Fruit fly (Drosophila melanogaster): ENCODE measurements around the gene CG2202.

CG2202 gene

dm6 chrX:10805651-10806191 is 42.8 kb upstream of the CG2202 start (continued):
- TF ChIP-seq dm (GFP tag; optimal IDR thresholded peaks at IDR 0.05) (peak; percentile 65), Doc3 (GFP tag; IDR thresholded peaks at IDR 0.05; ENCODE audit: partially characterized antibody) (peak; percentile 42; the same call in 1 of the 3 replicates), CG12071 (GFP tag; optimal IDR thresholded peaks at IDR 0.05) (no peak), Atf3 (GFP tag; optimal IDR thresholded peaks at IDR 0.05) (no peak), HLH4C (GFP tag; IDR thresholded peaks at IDR 0.05; ENCODE audit: partially characterized antibody) (0 out of 3 replicates have a peak, but pooled peaks have one; percentile 33), CG6272 (GFP tag; IDR thresholded peaks at IDR 0.05) (no peak), ara (GFP tag; IDR thresholded peaks at IDR 0.05) (no peak), Ets97D (GFP tag; optimal IDR thresholded peaks at IDR 0.05) (peak; percentile 3), Dp (GFP tag; optimal IDR thresholded peaks at IDR 0.05) (peak; percentile 50), CG16813 (GFP tag; IDR thresholded peaks at IDR 0.05; ENCODE audit: partially characterized antibody) (peak; percentile 61), ato (GFP tag; IDR thresholded peaks at IDR 0.05; ENCODE audit: partially characterized antibody) (0 out of 2 replicates have a peak, but pooled peaks have one; percentile 20), Kr (GFP tag; optimal IDR thresholded peaks at IDR 0.05) (no peak), Dfd (GFP tag; optimal IDR thresholded peaks at IDR 0.05) (no peak), CG17385 (GFP tag; optimal IDR thresholded peaks at IDR 0.05) (peak; percentile 36), fd102C (GFP tag; optimal IDR thresholded peaks at IDR 0.05) (no peak), Sox102F (GFP tag; optimal IDR thresholded peaks at IDR 0.05) (no peak), vnd (GFP tag; IDR thresholded peaks at IDR 0.05; ENCODE audit: partially characterized antibody) (no peak), CG17912 (GFP tag; optimal IDR thresholded peaks at IDR 0.05) (no peak), H15 (GFP tag; IDR thresholded peaks at IDR 0.05) (no peak), Elba2 (GFP tag; optimal IDR thresholded peaks at IDR 0.05) (no peak), lmd (GFP tag; IDR thresholded peaks at IDR 0.05) (no peak), CG10959 (GFP tag; IDR thresholded peaks at IDR 0.05) (no peak), CG7271 (tag; optimal IDR thresholded peaks at IDR 0.05) (no peak), CG15073 (GFP tag; optimal IDR thresholded peaks at IDR 0.05) (no peak), CG11093 (GFP tag; IDR thresholded peaks at IDR 0.05) (no peak), CG8359 (GFP tag; optimal IDR thresholded peaks at IDR 0.05; ENCODE audit: borderline replicate concordance) (no peak), CG15269 (tag; optimal IDR thresholded peaks at IDR 0.05) (no peak), CG30403 (GFP tag; optimal IDR thresholded peaks at IDR 0.05) (no peak), disco-r (GFP tag; optimal IDR thresholded peaks at IDR 0.05) (no peak), Nf-YA (GFP tag; IDR thresholded peaks at IDR 0.05) (no peak), fd96Cb (tag; optimal IDR thresholded peaks at IDR 0.05) (no peak), NFAT (GFP tag; IDR thresholded peaks at IDR 0.05) (no peak), CG9876 (GFP tag; optimal IDR thresholded peaks at IDR 0.05) (no peak), Ssrp (tag; optimal IDR thresholded peaks at IDR 0.05) (no peak), Dbx (GFP tag; IDR thresholded peaks at IDR 0.05) (no peak), CoRest (tag; optimal IDR thresholded peaks at IDR 0.05) (peak; percentile 4), CG6689 (GFP tag; IDR thresholded peaks at IDR 0.05) (no peak), wdn (GFP tag; IDR thresholded peaks at IDR 0.05) (no peak), fd3F (GFP tag; optimal IDR thresholded peaks at IDR 0.05) (no peak), sr (GFP tag; IDR thresholded peaks at IDR 0.05) (peak; percentile 85), CG11085 (GFP tag; IDR thresholded peaks at IDR 0.05) (no peak), ERR (GFP tag; optimal IDR thresholded peaks at IDR 0.05) (no peak), BEAF-32 (GFP tag; optimal IDR thresholded peaks at IDR 0.05) (peak; percentile 63), sens (GFP tag) (peak; percentile 79), pita (GFP tag; optimal IDR thresholded peaks at IDR 0.05) (no peak), Poxn (GFP tag; IDR thresholded peaks at IDR 0.05) (no peak), toy (GFP tag; IDR thresholded peaks at IDR 0.05) (no peak), CG15514 (GFP tag; optimal IDR thresholded peaks at IDR 0.05) (no peak), kni (GFP tag; optimal IDR thresholded peaks at IDR 0.05) (peak; percentile 64), knrl (GFP tag; IDR thresholded peaks at IDR 0.05; ENCODE audit: partially characterized antibody) (peak; percentile 41; the same call in 1 of the 3 replicates)
